Fruit fly (Drosophila melanogaster) Kc167 (cell line): Measurements from ENCODE around the gene CG43373.

Experiments used
- Sin3A ChIP-seq: fragments of >200 bp; optimal IDR thresholded peaks from 2 replicates; lab custom pipeline; 2018; ENCODE audit warnings: missing external identifiers
- h ChIP-seq: fragments of >200 bp; optimal IDR thresholded peaks from 3 replicates; lab custom pipeline; 2018; ENCODE audit warnings: missing external identifiers

DNA sequence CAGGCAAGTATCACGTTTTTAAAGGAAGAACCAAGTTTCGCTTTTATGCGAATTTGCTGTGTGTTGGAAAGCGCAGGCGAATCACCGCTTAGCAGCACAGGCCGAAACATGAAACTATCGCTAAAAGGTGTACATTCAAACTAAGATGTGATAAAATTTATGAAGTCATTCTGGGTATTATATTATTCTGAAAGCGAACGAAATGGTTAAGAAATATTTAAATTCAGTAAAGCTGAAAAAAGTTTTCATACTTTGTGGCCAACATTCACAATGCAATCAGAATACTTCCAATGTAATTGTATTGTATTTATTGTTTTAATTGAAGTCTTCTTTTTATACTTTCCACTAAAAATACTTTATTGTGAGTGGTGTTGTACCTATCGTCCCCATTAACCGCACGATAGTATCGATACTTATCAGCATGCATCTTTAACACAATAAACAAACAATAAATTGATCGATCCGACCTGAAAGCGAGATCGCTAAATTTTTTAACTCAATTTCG is 38.1 kb upstream of the CG43373 start, which contains the start of gene Smn:
- no peak for TF ChIP-seq Sin3A (lab: Kevin White, UChicago)
- TF ChIP-seq h (lab: Kevin White, UChicago), result no peak
